Worm (Caenorhabditis elegans): ENCODE measurements around the gene dhs-22.
A peak's percentile ranks its signal among the peaks of the same experiment; 100 is the strongest.

Gene dhs-22

DNA sequence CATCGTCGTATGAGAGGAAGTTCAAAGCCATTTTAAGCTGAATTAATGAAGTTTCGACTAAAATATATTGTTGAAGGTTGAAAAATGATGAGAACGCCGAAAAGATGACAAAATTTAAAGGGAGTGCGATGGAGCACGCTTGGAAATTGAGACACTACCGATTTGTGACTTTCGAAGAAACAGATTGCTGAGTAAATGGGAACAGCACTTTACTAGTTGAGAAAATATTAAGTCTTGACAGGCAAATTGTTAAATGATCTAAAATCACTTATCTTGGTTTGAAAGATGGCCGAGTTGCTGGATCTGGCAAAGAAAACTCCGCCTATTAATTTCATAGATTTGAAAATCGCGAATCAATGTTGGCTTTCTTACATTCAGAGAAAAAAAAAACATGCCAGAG is 2.0 kb upstream of the dhs-22 start, which contains the start of gene rpoa-12:
rpoa-12 (minus strand) TSS at position 37 of the 400 bp plus-strand sequence.
- TF ChIP-seq unc-62 (GFP tag; optimal IDR thresholded peaks at IDR 0.05 in 1 of 2) = no peak
- no peak for TF ChIP-seq unc-62 (tag; optimal IDR thresholded peaks at IDR 0.05)
- no peak for TF ChIP-seq aha-1 (tag)
- TF ChIP-seq snpc-1.2 (GFP tag; IDR thresholded peaks at IDR 0.05) = no peak
- peak; percentile 68 for TF ChIP-seq lin-38 (GFP tag; IDR thresholded peaks at IDR 0.05)
- no peak for TF ChIP-seq jun-1 (tag; optimal IDR thresholded peaks at IDR 0.05)
- peak; percentile 21 for TF ChIP-seq rbr-2 (tag; optimal IDR thresholded peaks at IDR 0.05)
- TF ChIP-seq nhr-11 (tag; optimal IDR thresholded peaks at IDR 0.05) = no peak
- no peak for TF ChIP-seq daf-16 (GFP tag; optimal IDR thresholded peaks at IDR 0.05)
- TF ChIP-seq daf-16 (tag; optimal IDR thresholded peaks at IDR 0.05) = peak; percentile 17
- TF ChIP-seq ZK546.5 (tag; optimal IDR thresholded peaks at IDR 0.05) = no peak
- peak; percentile 47 for TF ChIP-seq unc-130 (GFP tag; optimal IDR thresholded peaks at IDR 0.05)
- TF ChIP-seq mes-2 (tag; optimal IDR thresholded peaks at IDR 0.05; ENCODE audit: poor library complexity, severe bottlenecking) = peak; percentile 77
- TF ChIP-seq nhr-25 (tag; optimal IDR thresholded peaks at IDR 0.05; ENCODE audit: borderline replicate concordance, insufficient read depth) = peak; percentile 16
- no peak for TF ChIP-seq zfp-3 (GFP tag; conservative IDR thresholded peaks at IDR 0.05)
- TF ChIP-seq F37D6.2 (tag; optimal IDR thresholded peaks at IDR 0.05) = peak; percentile 23
- TF ChIP-seq unc-39 (tag; optimal IDR thresholded peaks at IDR 0.05) = no peak
- no peak for TF ChIP-seq saeg-2 (GFP tag; IDR thresholded peaks at IDR 0.05)
- TF ChIP-seq nhr-48 (tag; optimal IDR thresholded peaks at IDR 0.05) = no peak
- peak in 1 of 2 experiments; percentile 42 for TF ChIP-seq lsy-2 (tag; optimal IDR thresholded peaks at IDR 0.05)
- peak; percentile 64 for TF ChIP-seq nhr-6 (tag; optimal IDR thresholded peaks at IDR 0.05)
- TF ChIP-seq mdl-1 (tag; optimal IDR thresholded peaks at IDR 0.05) = no peak
- peak; percentile 28 for TF ChIP-seq dpl-1 (GFP tag; optimal IDR thresholded peaks at IDR 0.05)
- no peak for TF ChIP-seq madf-9 (GFP tag; conservative IDR thresholded peaks at IDR 0.05)
- TF ChIP-seq mxl-3 (GFP tag; optimal IDR thresholded peaks at IDR 0.05) = no peak
- peak in 1 of 2 experiments; percentile 74 for TF ChIP-seq hif-1 (tag; optimal IDR thresholded peaks at IDR 0.05)
- no peak for TF ChIP-seq duxl-1 (tag; optimal IDR thresholded peaks at IDR 0.05; ENCODE audit: poor library complexity)
- no peak for TF ChIP-seq lin-15B (tag; optimal IDR thresholded peaks at IDR 0.05)

DNA sequence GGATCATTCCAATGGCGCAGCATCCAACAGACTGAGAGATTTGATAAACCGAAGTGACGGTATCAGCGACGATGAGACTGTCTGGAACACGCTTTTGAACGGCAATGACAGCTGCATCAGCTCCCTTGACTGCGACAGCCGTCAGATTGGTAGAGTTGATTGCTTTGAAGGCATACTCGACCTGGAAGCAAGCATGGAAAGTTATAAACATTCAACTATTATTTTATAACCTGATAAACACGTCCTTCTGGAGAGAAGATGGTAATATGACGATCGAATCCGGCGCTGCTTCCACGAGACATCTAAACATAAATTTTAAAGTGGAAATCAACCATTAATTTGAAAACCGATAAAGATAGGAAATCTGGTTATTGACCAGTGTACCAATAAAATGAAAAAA is 1.1 kb upstream of the dhs-22 start, which contains the start of gene pas-1:
pas-1 (minus strand) TSS at position 302 of the 400 bp plus-strand sequence.
- TF ChIP-seq nhr-10 (tag; optimal IDR thresholded peaks at IDR 0.05) = no peak
- no peak for TF ChIP-seq cey-2 (tag; optimal IDR thresholded peaks at IDR 0.05; ENCODE audit: borderline replicate concordance, insufficient read depth)
- TF ChIP-seq dmd-8 (GFP tag; IDR thresholded peaks at IDR 0.05) = peak; percentile 74
- peak; percentile 60 for TF ChIP-seq lin-38 (GFP tag; IDR thresholded peaks at IDR 0.05)
- TF ChIP-seq egl-43 (GFP tag; IDR thresholded peaks at IDR 0.05) = peak; percentile 54
- 0 out of 2 replicates have a peak, but pooled peaks have one; percentile 40 for TF ChIP-seq pha-4 (GFP tag; IDR thresholded peaks at IDR 0.05)
- TF ChIP-seq pha-4 (tag; optimal IDR thresholded peaks at IDR 0.05) = no peak
- TF ChIP-seq saeg-2 (GFP tag; IDR thresholded peaks at IDR 0.05) = no peak
- TF ChIP-seq hmg-1.1 (GFP tag; IDR thresholded peaks at IDR 0.05) = no peak
- peak; percentile 29 for TF ChIP-seq nhr-102 (tag; optimal IDR thresholded peaks at IDR 0.05)
- TF ChIP-seq Y105C5A.15 (GFP tag; IDR thresholded peaks at IDR 0.05) = 0 out of 2 replicates have a peak, but pooled peaks have one; percentile 12
- TF ChIP-seq dpl-1 (GFP tag; optimal IDR thresholded peaks at IDR 0.05) = no peak
- TF ChIP-seq aha-1 (tag) = peak; percentile 38
- TF ChIP-seq ama-1 (optimal IDR thresholded peaks at IDR 0.05) = peak; percentile 67
- peak; percentile 15; the same call in 1 of the 2 replicates for TF ChIP-seq Y48G9A.11 (GFP tag; IDR thresholded peaks at IDR 0.05)
- TF ChIP-seq arid-1 (GFP tag; conservative IDR thresholded peaks at IDR 0.05) = 0 out of 2 replicates have a peak, but pooled peaks have one; percentile 6
- TF ChIP-seq T26A8.4 (GFP tag; IDR thresholded peaks at IDR 0.05) = 0 out of 2 replicates have a peak, but pooled peaks have one; percentile 48

Measured in whole organism, L4 larva.